Fruit fly (Drosophila melanogaster): ENCODE results near the gene grk.

DNA sequence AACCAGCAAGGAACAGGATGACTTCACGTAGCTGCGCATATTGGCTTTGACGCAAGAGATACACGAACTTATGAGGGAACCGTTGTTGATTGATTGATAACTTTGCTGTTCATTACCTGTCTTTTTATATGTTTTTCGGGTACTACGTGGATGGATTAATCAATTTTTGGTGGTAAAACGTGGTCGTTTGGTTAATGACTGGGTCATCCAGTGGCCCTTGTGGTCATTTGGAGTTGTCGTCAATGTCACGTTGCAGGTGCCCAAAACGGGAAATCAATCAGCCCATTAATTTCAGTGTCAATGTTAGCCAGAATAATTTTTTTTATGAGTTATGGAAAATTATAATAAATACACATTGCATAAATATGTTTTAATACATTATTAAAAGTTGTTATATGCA, 44.2 kb downstream of the grk start, which contains the start of gene CG42819:
- TF ChIP-seq usp (GFP tag; optimal IDR thresholded peaks at IDR 0.05) (no peak), pan (optimal IDR thresholded peaks at IDR 0.05) (no peak), psq (optimal IDR thresholded peaks at IDR 0.05) (no peak), CG8478 (optimal IDR thresholded peaks at IDR 0.05) (no peak)
